Worm (Caenorhabditis elegans): Measurements from ENCODE around the gene fbxb-62.
"Not testable (repeated sequence)": the region's sequence is repeated elsewhere in the genome, so short reads cannot be mapped to it uniquely, and the experiment has no call there.

fbxb-62 gene

DNA sequence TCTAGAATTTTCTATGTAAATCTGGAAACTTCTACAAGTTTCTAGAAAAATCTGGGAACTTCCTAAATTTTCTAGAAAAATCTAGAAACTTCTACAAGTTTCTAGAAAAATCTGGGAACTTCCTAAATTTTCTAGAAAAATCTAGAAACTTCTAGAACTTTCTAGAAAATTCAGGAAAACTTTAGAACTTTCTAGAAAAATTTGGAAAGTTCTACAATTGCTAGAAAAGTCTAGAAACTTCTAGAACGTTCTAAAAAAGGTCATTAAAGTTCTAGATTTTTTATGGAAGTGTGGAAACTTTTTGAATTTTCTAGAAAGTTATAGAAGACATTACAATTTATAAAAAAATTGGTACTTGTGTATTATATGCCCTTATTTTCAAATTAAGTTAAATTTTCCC is 8.8 kb downstream of the fbxb-62 start, which contains the start of gene F55C9.5:
TSS of gene F55C9.5 (minus strand) at position 101 of the 400 bp plus-strand sequence.
- TF ChIP-seq unc-62 (GFP tag; optimal IDR thresholded peaks at IDR 0.05) = no peak

DNA sequence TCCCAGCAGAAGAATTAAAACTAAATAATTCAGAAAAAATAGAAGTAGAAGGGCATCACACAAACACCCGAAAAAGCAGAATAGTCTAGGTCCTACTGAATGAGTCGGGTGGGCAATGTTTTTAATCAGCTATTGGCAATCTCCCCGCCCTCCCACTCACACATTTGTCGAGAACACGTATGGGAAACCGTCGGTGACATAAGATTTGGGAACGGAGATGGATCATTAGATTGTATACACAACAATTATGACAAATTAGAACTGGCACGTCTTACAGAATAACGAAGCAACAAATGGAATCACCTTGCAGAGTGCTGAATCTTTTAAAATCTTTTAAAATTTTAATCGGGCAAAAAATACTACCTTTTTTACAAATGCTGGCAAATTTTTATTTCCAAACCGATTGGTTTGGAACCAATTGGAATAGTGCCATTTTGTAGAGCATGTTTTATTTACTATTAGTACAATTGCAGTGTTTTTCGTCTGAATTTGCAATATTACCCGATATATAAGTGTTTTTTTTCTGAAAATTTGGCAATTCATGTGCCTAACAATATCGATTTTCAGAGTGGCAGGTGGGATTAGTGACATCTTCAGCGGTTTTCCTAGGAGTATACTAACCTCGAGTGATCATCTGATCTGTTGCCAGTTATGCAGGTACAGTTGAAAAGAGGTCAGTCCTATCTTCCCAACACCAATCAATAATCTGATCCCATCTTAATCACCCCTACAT is 13.6 kb downstream of the fbxb-62 start, which contains the start of the genes F55C9.3 and fbxb-57:
TSS of gene F55C9.3 (minus strand) at position 101 of the 733 bp plus-strand sequence.
TSS of gene fbxb-57 (plus strand) at position 683 of the 733 bp plus-strand sequence.
- no peak for TF ChIP-seq unc-62 (GFP tag; optimal IDR thresholded peaks at IDR 0.05)

DNA sequence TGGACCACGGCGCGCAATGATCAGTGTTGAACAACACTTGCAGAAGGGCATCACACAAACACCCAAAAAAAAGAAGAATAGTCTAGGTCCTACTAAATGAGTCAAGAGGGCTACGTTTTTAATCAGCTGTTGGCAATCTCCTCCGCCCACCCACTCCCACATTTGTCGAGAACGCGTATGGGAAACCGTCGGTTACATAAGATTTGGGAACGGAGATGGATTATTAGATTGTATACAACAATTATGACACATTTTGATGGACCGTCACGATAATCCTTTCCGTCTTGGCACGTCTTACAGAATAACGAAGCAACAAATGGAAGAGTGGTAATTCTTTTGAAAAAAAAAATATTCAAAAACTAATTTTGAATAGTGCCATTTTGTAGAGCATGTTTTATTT is 15.9 kb downstream of the fbxb-62 start:
- TF ChIP-seq unc-62 (GFP tag; optimal IDR thresholded peaks at IDR 0.05) = no peak

DNA sequence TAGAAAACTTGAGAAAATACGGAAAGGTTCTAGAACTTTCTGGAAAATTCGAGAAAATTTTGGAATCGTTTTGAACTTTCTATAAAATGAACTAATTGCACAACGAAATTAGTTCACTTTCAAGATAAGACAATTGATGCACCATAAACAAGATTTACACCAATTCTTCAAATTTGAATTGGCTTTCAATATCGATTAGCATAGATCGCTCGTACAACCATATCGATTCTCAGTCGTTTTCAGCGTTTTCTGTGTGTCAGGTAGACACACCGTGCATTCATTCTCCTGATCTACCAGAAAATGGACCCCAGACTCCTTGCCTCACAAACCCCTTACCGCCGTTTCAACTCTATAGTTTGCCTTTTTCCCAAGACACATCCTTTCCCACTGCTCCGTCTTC is 19.5 kb downstream of the fbxb-62 start, which contains the start of gene fbxb-117:
TSS of gene fbxb-117 (plus strand) at position 301 of the 400 bp plus-strand sequence.
- TF ChIP-seq unc-62 (GFP tag; optimal IDR thresholded peaks at IDR 0.05) = no peak

DNA sequence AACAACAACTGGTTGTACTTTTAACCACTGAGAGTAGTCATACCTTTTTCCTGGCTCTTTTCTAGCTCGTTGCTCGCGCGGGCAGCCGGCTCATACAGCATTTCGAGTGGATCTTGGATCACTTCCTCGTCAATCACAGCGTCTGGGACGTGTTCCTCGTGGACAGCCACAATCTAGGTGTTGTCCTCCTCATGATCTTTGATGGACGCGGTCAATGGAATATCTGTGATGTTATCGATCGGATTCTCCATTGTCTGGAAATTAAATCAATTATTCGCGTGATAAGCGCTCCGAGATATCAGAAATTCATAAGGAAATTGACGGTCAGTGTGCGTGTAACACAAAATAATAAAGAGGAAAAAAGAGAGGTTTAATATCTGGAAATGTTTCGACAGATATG is 21.9 kb downstream of the fbxb-62 start, which contains the start of gene F21D9.8:
TSS of gene F21D9.8 (minus strand) at position 101 of the 400 bp plus-strand sequence.
- TF ChIP-seq unc-62 (GFP tag; optimal IDR thresholded peaks at IDR 0.05) = no peak

DNA sequence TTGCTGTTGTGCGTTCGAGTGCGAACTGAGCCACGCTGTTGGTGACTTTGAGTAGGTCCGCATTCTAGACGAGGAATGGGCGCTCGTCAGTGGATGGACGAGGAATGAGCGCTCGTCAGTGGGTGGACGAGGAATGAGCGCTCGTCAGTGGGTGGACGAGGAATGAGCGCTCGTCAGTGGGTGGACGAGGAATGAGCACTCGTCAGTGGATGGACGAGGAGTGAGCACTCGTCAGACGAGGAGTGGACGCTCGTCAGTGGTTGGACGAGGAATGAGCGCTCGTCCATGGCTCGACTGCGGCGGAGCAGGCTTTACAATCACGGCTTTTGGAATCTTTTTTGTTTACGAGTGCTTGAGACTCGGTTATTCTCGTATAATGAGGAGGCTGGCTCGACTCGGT is 23.3 kb downstream of the fbxb-62 start:
- TF ChIP-seq unc-62 (GFP tag; optimal IDR thresholded peaks at IDR 0.05) = no peak

DNA sequence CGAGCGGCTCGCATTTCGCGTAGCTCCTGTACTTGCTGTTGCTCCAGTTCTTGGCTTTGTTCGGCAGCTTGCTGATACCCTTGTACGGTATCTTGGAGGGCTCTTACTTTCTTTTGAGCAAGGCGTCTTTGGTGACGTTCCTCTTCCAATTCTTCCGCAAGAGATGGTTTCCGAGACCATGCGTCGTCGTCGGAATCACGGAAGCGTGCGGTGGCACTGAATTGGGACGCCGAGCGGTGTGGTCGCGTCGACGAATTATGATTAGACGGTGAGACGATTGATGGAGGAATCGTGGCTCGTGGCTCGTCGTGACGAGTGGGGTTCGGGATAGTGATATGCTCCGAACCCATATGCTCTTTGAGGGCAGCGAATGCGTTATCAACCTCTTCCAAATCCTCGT is 25.5 kb downstream of the fbxb-62 start:
- TF ChIP-seq unc-62 (GFP tag; optimal IDR thresholded peaks at IDR 0.05) = no peak

DNA sequence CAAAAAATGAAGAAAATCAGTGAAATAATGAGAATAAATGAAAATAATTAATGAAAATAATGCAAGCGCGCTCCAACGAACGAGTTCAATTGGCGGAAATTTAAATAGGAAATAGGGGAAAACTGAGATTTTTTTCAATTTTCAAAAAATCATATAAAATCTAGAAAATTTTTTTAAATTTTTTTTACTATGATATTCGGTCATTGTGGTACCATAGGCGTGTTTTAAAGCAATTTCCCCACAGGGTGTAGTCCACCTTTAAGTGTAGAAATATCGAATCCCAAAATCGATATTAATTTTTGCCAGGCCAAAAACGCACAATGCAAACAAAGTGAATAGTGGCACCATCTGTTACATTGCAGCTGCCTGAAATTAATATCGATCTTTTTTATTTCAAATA is 37.7 kb downstream of the fbxb-62 start, which contains the start of gene F21D9.1:
TSS of gene F21D9.1 (plus strand) at position 301 of the 400 bp plus-strand sequence.
- not testable (repeated sequence) for TF ChIP-seq unc-62 (GFP tag; optimal IDR thresholded peaks at IDR 0.05)

DNA sequence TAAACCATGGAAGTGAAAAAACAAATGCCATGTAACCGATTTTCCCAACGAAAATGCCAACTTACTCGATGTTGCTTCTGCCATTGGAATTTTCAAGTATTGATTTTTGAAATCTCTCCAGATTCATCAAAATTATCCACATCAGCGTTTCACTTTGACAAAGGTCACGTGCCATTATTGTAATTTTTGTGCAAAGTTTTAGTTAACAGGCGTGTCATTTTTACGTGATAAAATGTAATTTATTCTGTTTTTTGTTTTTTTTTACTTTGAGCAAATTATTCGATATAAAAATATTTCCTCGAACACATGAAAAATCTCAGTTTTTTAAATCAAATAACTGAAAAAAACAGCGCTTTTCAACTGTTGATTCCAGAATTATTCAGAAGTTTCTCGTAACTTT is 39.5 kb downstream of the fbxb-62 start, which contains the start of gene F21D9.2:
TSS of gene F21D9.2 (minus strand) at position 101 of the 400 bp plus-strand sequence.
- no peak for TF ChIP-seq unc-62 (GFP tag; optimal IDR thresholded peaks at IDR 0.05)

DNA sequence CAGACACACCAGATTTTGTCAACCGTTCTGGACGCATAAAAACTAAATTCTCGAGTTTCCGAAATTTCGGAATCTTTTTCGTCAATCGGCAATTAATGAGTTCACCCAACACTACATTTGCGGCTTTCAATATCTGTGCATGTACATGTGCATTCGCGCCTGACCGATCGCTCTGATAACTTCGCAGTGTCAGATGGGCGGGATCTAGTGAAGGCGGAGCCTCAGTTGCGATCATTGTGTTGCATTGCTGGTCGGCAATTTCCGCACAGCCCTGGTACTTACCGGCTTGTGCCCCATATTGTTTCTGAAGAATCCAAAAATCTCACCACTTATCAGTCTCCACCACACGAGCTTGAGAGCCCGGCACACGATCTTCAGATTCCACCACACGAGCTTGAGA is 41.1 kb downstream of the fbxb-62 start:
- no peak for TF ChIP-seq unc-62 (GFP tag; optimal IDR thresholded peaks at IDR 0.05)

DNA sequence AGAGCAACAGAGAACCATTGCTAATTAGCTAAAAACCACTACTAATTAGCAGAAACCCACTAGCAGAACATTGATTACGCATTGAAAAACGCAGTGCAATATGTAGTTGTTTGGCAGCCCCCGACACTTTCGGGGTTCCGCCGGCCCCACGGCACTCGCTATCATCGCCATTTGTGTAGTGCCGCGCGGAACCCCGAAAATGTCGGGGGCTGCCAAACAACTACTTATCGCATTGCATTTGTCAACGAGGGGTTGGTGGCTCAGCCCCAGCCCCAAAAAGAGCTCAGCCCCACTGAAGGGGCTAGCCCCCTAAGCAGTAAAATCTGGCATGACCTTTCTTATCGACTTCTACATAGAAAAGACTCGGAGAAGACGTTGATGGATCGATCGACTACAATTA is 42.4 kb downstream of the fbxb-62 start:
- TF ChIP-seq unc-62 (GFP tag; optimal IDR thresholded peaks at IDR 0.05) = no peak

DNA sequence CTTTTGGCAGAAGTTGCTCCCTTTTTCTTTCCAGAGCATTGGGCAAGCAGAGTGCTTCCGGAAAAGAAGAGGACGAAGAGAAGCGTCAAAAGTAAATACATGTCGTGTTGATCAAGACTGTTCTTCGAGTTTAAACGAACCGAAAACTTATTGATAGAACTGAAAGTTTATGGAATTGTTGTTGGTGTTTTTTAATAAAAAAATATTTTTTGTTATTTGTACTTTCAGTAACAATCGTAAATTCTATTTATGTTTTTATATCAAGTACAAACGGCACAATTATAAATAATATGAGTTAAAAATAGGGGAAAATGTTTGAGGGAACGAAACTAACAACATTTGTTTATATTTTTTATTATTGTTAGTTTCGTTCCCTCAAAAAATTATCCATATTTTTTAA is 44.2 kb downstream of the fbxb-62 start, which contains the start of gene F21D9.3:
TSS of gene F21D9.3 (minus strand) at position 101 of the 400 bp plus-strand sequence.
- no peak for TF ChIP-seq unc-62 (GFP tag; optimal IDR thresholded peaks at IDR 0.05)

DNA sequence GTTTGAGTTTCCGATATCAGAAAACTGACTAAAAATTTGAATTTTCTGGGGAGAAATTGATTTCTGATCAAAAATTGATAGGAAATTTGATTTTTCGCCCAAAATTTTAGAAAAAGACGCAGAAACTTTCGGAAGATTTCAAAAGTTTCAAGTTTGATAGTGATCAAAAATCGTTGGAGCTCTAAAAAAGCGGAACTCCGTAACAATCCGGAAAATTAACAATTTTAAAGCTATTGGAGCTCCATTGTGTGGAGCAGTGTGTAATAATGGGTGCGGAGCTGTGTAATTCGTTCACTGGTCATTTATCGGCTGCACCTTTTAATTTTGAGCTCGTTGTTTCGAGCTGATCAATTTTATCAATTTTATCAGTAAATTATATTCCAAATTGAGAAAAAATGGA is 48.3 kb downstream of the fbxb-62 start, which contains the start of gene F21D9.4:
TSS of gene F21D9.4 (plus strand) at position 301 of the 400 bp plus-strand sequence.
- TF ChIP-seq unc-62 (GFP tag; optimal IDR thresholded peaks at IDR 0.05) = no peak

DNA sequence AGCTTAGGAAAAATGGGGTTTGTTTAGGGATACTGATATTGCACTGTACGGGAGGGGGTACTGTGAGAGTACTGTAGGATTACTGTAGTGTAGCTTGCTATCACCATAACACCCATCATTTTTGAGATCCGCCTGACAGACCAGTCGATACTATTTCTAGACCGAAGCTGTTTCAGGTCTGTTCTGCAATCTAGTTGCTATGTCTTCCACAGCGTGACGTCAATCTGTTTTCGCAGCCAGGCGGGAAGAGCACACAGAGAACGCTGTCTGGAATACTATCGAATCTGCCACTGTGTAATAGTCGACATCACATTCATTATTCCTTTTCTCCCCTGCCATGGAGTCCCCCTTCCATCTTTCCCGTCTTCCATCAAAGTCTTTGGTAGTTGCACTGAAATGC is 50.0 kb downstream of the fbxb-62 start, which contains the start of gene F21D9.11:
TSS of gene F21D9.11 (plus strand) at position 301 of the 400 bp plus-strand sequence.
- no peak for TF ChIP-seq unc-62 (GFP tag; optimal IDR thresholded peaks at IDR 0.05)
